Worm (Caenorhabditis elegans) whole organism, late embryonic: ENCODE measurements around the gene sas-4.

Experiments used
- ceh-19 ChIP-seq: fragments of 200-800 bp; sonication (Bioruptor generic); optimal IDR thresholded peaks from 2 replicates; lab custom pipeline; 2018; ENCODE audit warnings: mild to moderate bottlenecking, missing genetic modification characterization, missing compliant biosample characterization
- dve-1 ChIP-seq: sonication (generic microtip); optimal IDR thresholded peaks from 2 replicates; lab custom pipeline; 2017; ENCODE audit warnings: antibody characterized with exemption, mild to moderate bottlenecking, missing genetic modification characterization, missing compliant biosample characterization
- hlh-30 ChIP-seq: sonication (generic microtip); optimal IDR thresholded peaks from 2 replicates; lab custom pipeline; 2017; ENCODE audit warnings: antibody characterized with exemption, missing genetic modification characterization, missing compliant biosample characterization; ENCODE audit not compliant: insufficient read depth
- pros-1 ChIP-seq: fragments of 150-350 bp; optimal IDR thresholded peaks from 2 replicates; lab custom pipeline; 2014; ENCODE audit warnings: missing biosample characterization, missing genetic modification reagents, missing genetic modification characterization
- rnt-1 ChIP-seq: sonication (generic microtip); optimal IDR thresholded peaks from 2 replicates; lab custom pipeline; 2016; ENCODE audit warnings: missing genetic modification characterization, missing compliant biosample characterization
- tbx-2 ChIP-seq: sonication (generic microtip); optimal IDR thresholded peaks from 2 replicates; lab custom pipeline; 2016; ENCODE audit warnings: missing genetic modification characterization, missing compliant biosample characterization
- unc-55 ChIP-seq: sonication (generic microtip); optimal IDR thresholded peaks from 2 replicates; lab custom pipeline; 2017; ENCODE audit warnings: missing biosample characterization, missing genetic modification reagents, missing genetic modification characterization

ce11 chrIII:8286003-8286402 is 32.4 kb downstream of the sas-4 start:
- TF ChIP-seq dve-1 (tag; lab: Kevin White, UChicago): no peak
- no peak for TF ChIP-seq hlh-30 (tag; lab: Kevin White, UChicago)
- no peak for TF ChIP-seq tbx-2
- no peak for TF ChIP-seq unc-55 (GFP tag; lab: Kevin White, UChicago)
- no peak for TF ChIP-seq pros-1 (tag; lab: Kevin White, UChicago)
- no peak for TF ChIP-seq rnt-1 (tag; lab: Kevin White, UChicago)
- TF ChIP-seq ceh-19 (GFP tag; lab: Kevin White, UChicago): no peak
